Worm (Caenorhabditis elegans) whole organism, L1 larva: Measurements from ENCODE around the gene pfas-1.

ENCODE experiments used
- C34B4.2 ChIP-seq: sonication (generic microtip); optimal IDR thresholded peaks from 2 replicates; lab custom pipeline; 2017; ENCODE audit warnings: mild to moderate bottlenecking, missing genetic modification characterization, missing compliant biosample characterization
- blmp-1 ChIP-seq: fragments of 150-350 bp; optimal IDR thresholded peaks from 2 replicates; lab custom pipeline; 2014; ENCODE audit warnings: missing biosample characterization, missing genetic modification characterization
- ceh-82 ChIP-seq, 3 experiments: fragments of 150-350 bp in 1 of 3; sonication (generic microtip) in 2 of 3; optimal IDR thresholded peaks; 2 replicates each; lab custom pipeline; 2014 to 2017; ENCODE audit warnings: missing biosample characterization in 3 of 3, missing genetic modification characterization in 3 of 3
- dpl-1 ChIP-seq, 3 experiments: fragments of 150-350 bp in 2 of 3; sonication (generic microtip) in 1 of 3; optimal IDR thresholded peaks; 2 replicates each; lab custom pipeline; 2014 to 2017; ENCODE audit warnings: missing biosample characterization in 3 of 3, missing genetic modification characterization in 3 of 3, missing genetic modification reagents in 3 of 3
- dsc-1 ChIP-seq: sonication (generic microtip); optimal IDR thresholded peaks from 2 replicates; lab custom pipeline; 2016; ENCODE audit warnings: mild to moderate bottlenecking, missing genetic modification characterization, missing compliant biosample characterization
- efl-1 ChIP-seq, 4 experiments: fragments of 150-350 bp; optimal IDR thresholded peaks in 3 of 4; peaks in 1 of 4; 1 replicate in 1 of 4; 2 replicates in 3 of 4; lab custom pipeline; 2014; ENCODE audit warnings: missing biosample characterization in 2 of 4, missing genetic modification characterization in 2 of 4, missing genetic modification reagents in 2 of 4
- egl-13 ChIP-seq: sonication (generic microtip); optimal IDR thresholded peaks from 2 replicates; lab custom pipeline; 2016; ENCODE audit warnings: missing genotype, missing genetic modification reagents, missing genetic modification characterization, missing compliant biosample characterization
- egl-27 ChIP-seq, 2 experiments: fragments of 150-350 bp in 1 of 2; sonication (generic microtip); optimal IDR thresholded peaks; 3 replicates each; lab custom pipeline; 2017 to 2018; ENCODE audit warnings: missing biosample characterization in 2 of 2, missing genetic modification characterization in 2 of 2, missing genetic modification reagents in 2 of 2
- elt-2 ChIP-seq: sonication (generic microtip); optimal IDR thresholded peaks from 2 replicates; lab custom pipeline; 2016; ENCODE audit warnings: missing genetic modification characterization, mild to moderate bottlenecking, inconsistent platforms, missing compliant biosample characterization, missing genetic modification reagents
- ets-5 ChIP-seq: fragments of 200-800 bp; sonication (Bioruptor generic); IDR thresholded peaks from 2 replicates; pipeline ENCODE4 v1.3.6; 2022; ENCODE audit warnings: missing genetic modification characterization, missing compliant biosample characterization
- fkh-4 ChIP-seq: sonication (generic microtip); optimal IDR thresholded peaks from 2 replicates; lab custom pipeline; 2016; ENCODE audit warnings: missing compliant biosample characterization, missing genetic modification characterization, borderline replicate concordance
- fkh-8 ChIP-seq: sonication (generic microtip); optimal IDR thresholded peaks from 2 replicates; lab custom pipeline; 2016; ENCODE audit warnings: mild to moderate bottlenecking, missing genetic modification characterization, missing compliant biosample characterization
- fos-1 ChIP-seq: fragments of 150-350 bp; optimal IDR thresholded peaks from 2 replicates; lab custom pipeline; 2014; ENCODE audit warnings: missing biosample characterization, missing genetic modification characterization
- grh-1 ChIP-seq: fragments of 200-800 bp; sonication (Bioruptor generic); IDR thresholded peaks from 2 replicates; pipeline ENCODE4 v1.3.6; 2022; ENCODE audit warnings: missing genetic modification reagents, missing genetic modification characterization, missing compliant biosample characterization
- hlh-4 ChIP-seq: sonication (generic microtip); optimal IDR thresholded peaks from 2 replicates; lab custom pipeline; 2016; ENCODE audit warnings: mild to moderate bottlenecking, missing genetic modification characterization, missing compliant biosample characterization
- irx-1 ChIP-seq: sonication (generic microtip); optimal IDR thresholded peaks from 2 replicates; lab custom pipeline; 2016; ENCODE audit warnings: missing genetic modification characterization, missing compliant biosample characterization
- isw-1 ChIP-seq: fragments of 200-800 bp; sonication (Bioruptor generic); IDR thresholded peaks from 2 replicates; pipeline ENCODE4 v1.3.6; 2022; ENCODE audit warnings: missing genetic modification characterization, missing compliant biosample characterization
- lin-14 ChIP-seq: fragments of 200-800 bp; sonication (Bioruptor generic); optimal IDR thresholded peaks from 2 replicates; lab custom pipeline; 2018; ENCODE audit warnings: mild to moderate bottlenecking, missing genetic modification characterization, moderate library complexity, missing compliant biosample characterization
- lin-15B ChIP-seq: fragments of 150-350 bp; sonication (generic microtip); optimal IDR thresholded peaks from 3 replicates; lab custom pipeline; 2014; ENCODE audit warnings: missing biosample characterization, missing genetic modification characterization
- lin-39 ChIP-seq: fragments of 150-350 bp; optimal IDR thresholded peaks from 2 replicates; lab custom pipeline; 2014; ENCODE audit warnings: missing biosample characterization, missing genetic modification reagents, missing genetic modification characterization
- lsy-2 ChIP-seq, 2 experiments: fragments of 150-350 bp; optimal IDR thresholded peaks; 2 replicates each; lab custom pipeline; 2014; ENCODE audit warnings: missing biosample characterization in 2 of 2, missing genetic modification characterization in 2 of 2
- mdl-1 ChIP-seq, 2 experiments: fragments of 150-350 bp; optimal IDR thresholded peaks; 2 replicates each; lab custom pipeline; 2014 to 2017; ENCODE audit warnings: missing biosample characterization in 2 of 2, missing genetic modification characterization in 2 of 2, inconsistent platforms in 1 of 2
- mep-1 ChIP-seq: fragments of 150-350 bp; optimal IDR thresholded peaks from 2 replicates; lab custom pipeline; 2014; ENCODE audit warnings: missing biosample characterization, missing genetic modification characterization
- nhr-11 ChIP-seq: fragments of 150-350 bp; optimal IDR thresholded peaks from 2 replicates; lab custom pipeline; 2014; ENCODE audit warnings: missing biosample characterization, missing genetic modification characterization
- nhr-237 ChIP-seq: fragments of 150-350 bp; optimal IDR thresholded peaks from 2 replicates; lab custom pipeline; 2014; ENCODE audit warnings: missing biosample characterization, missing genetic modification characterization
- nhr-28 ChIP-seq: fragments of 150-350 bp; optimal IDR thresholded peaks from 2 replicates; lab custom pipeline; 2014; ENCODE audit warnings: missing biosample characterization, missing genetic modification characterization
- nhr-47 ChIP-seq: sonication (generic microtip); optimal IDR thresholded peaks from 2 replicates; lab custom pipeline; 2016; ENCODE audit warnings: mild to moderate bottlenecking, missing genetic modification characterization, moderate library complexity, missing compliant biosample characterization
- nhr-71 ChIP-seq: sonication (generic microtip); optimal IDR thresholded peaks from 2 replicates; lab custom pipeline; 2016; ENCODE audit warnings: mild to moderate bottlenecking, missing genetic modification characterization, moderate library complexity, missing compliant biosample characterization
- nhr-76 ChIP-seq: sonication (generic microtip); optimal IDR thresholded peaks from 2 replicates; lab custom pipeline; 2017; ENCODE audit warnings: missing biosample characterization, missing genetic modification characterization
- nhr-84 ChIP-seq: sonication (generic microtip); optimal IDR thresholded peaks from 2 replicates; lab custom pipeline; 2017; ENCODE audit warnings: missing biosample characterization, missing genetic modification characterization
- pax-3 ChIP-seq: fragments of 200-800 bp; sonication (Bioruptor generic); optimal IDR thresholded peaks from 2 replicates; lab custom pipeline; 2018; ENCODE audit warnings: mild to moderate bottlenecking, missing genetic modification characterization, moderate library complexity, missing compliant biosample characterization
- rnt-1 ChIP-seq: sonication (generic microtip); optimal IDR thresholded peaks from 2 replicates; lab custom pipeline; 2016; ENCODE audit warnings: mild to moderate bottlenecking, missing genetic modification characterization, moderate library complexity, missing compliant biosample characterization
- snpc-4 ChIP-seq: fragments of 150-350 bp; optimal IDR thresholded peaks from 2 replicates; lab custom pipeline; 2014; ENCODE audit warnings: missing biosample characterization, missing genetic modification characterization
- sptf-1 ChIP-seq: fragments of 150-350 bp; optimal IDR thresholded peaks from 2 replicates; lab custom pipeline; 2014; ENCODE audit warnings: missing biosample characterization, missing genetic modification characterization
- swsn-7 ChIP-seq: sonication (generic microtip); optimal IDR thresholded peaks from 2 replicates; lab custom pipeline; 2016; ENCODE audit warnings: missing genetic modification characterization, missing compliant biosample characterization
- tbx-2 ChIP-seq: sonication (generic microtip); optimal IDR thresholded peaks from 2 replicates; lab custom pipeline; 2016; ENCODE audit warnings: missing genetic modification characterization, missing compliant biosample characterization
- unc-86 ChIP-seq: sonication (generic microtip); optimal IDR thresholded peaks from 2 replicates; lab custom pipeline; 2016; ENCODE audit warnings: missing genetic modification characterization, missing compliant biosample characterization
- unc-98 ChIP-seq: fragments of 200-800 bp; sonication (Bioruptor generic); IDR thresholded peaks from 2 replicates; pipeline ENCODE4 v1.3.6; 2022; ENCODE audit warnings: missing genetic modification characterization, missing compliant biosample characterization
- zag-1 ChIP-seq: fragments of 150-350 bp; optimal IDR thresholded peaks from 2 replicates; lab custom pipeline; 2014; ENCODE audit warnings: missing biosample characterization, missing genetic modification characterization
- ztf-4 ChIP-seq: fragments of 150-350 bp; optimal IDR thresholded peaks from 2 replicates; lab custom pipeline; 2014; ENCODE audit warnings: missing biosample characterization, missing genetic modification characterization

pfas-1 gene

ce11 chrIII:4587177-4587576, 55.9 kb downstream of the pfas-1 start, which contains the start of the genes F35G12.7 and smc-4 (continued):
- TF ChIP-seq nhr-237 (tag; lab: Kevin White, UChicago) = no peak
- TF ChIP-seq mep-1 (tag; lab: Kevin White, UChicago) = peak; percentile 79
- peak; percentile 58 for TF ChIP-seq tbx-2 (tag; lab: Kevin White, UChicago)
- TF ChIP-seq isw-1 (GFP tag; lab: Robert Waterston, UW) = peak; percentile 51
- TF ChIP-seq nhr-71 (tag; lab: Kevin White, UChicago) = peak; percentile 73
- TF ChIP-seq snpc-4 (tag; lab: Kevin White, UChicago) = peak; percentile 9
- TF ChIP-seq blmp-1 (tag; lab: Kevin White, UChicago) = no peak
- TF ChIP-seq nhr-28 (tag; lab: Kevin White, UChicago) = no peak
- TF ChIP-seq nhr-11 (tag; lab: Kevin White, UChicago) = no peak
- TF ChIP-seq lin-15B (tag; lab: Kevin White, UChicago) = peak; percentile 35
- peak; percentile 33; the same call in 1 of the 2 replicates for TF ChIP-seq grh-1 (GFP tag; lab: Robert Waterston, UW)
- no peak for TF ChIP-seq pax-3 (tag; lab: Kevin White, UChicago)
- peak; percentile 46 for TF ChIP-seq irx-1 (tag; lab: Kevin White, UChicago)
- TF ChIP-seq nhr-84 (tag; lab: Kevin White, UChicago) = no peak
- TF ChIP-seq dsc-1 (tag; lab: Kevin White, UChicago) = peak; percentile 64
- no peak for TF ChIP-seq C34B4.2 (tag; lab: Kevin White, UChicago)
- TF ChIP-seq egl-27 (tag; optimal IDR thresholded peaks at IDR 0.05; lab: Kevin White, UChicago) = no peak
- TF ChIP-seq unc-86 (tag; lab: Kevin White, UChicago) = peak; percentile 6
- no peak for TF ChIP-seq zag-1
- no peak for TF ChIP-seq egl-13 (tag; lab: Kevin White, UChicago)
- TF ChIP-seq ceh-82 (tag; optimal IDR thresholded peaks at IDR 0.05; lab: Kevin White, UChicago) = peak in 2 of 3 experiments; percentile 35 to 47
- TF ChIP-seq lin-14 = no peak
- TF ChIP-seq mdl-1 (tag; optimal IDR thresholded peaks at IDR 0.05; lab: Kevin White, UChicago) = peak in 1 of 2 experiments; percentile 33
- peak; percentile 86 to 91 (median 91) for TF ChIP-seq dpl-1 (GFP tag; optimal IDR thresholded peaks at IDR 0.05; lab: Kevin White, UChicago)
- peak; percentile 69 for TF ChIP-seq rnt-1 (tag; lab: Kevin White, UChicago)
- TF ChIP-seq swsn-7 (tag; lab: Kevin White, UChicago) = peak; percentile 64
- no peak for TF ChIP-seq sptf-1 (tag; lab: Kevin White, UChicago)
- peak; percentile 15 for TF ChIP-seq lin-39 (tag; lab: Kevin White, UChicago)
- TF ChIP-seq hlh-4 (tag; lab: Kevin White, UChicago) = no peak
- TF ChIP-seq fkh-4 (tag; lab: Kevin White, UChicago) = no peak
- TF ChIP-seq fkh-8 (tag; lab: Kevin White, UChicago) = peak; percentile 26
- TF ChIP-seq unc-98 = no peak
- TF ChIP-seq ets-5 = no peak
- peak; percentile 72 for TF ChIP-seq nhr-47 (tag; lab: Kevin White, UChicago)
- no peak for TF ChIP-seq nhr-76 (tag; lab: Kevin White, UChicago)
- peak; percentile 91 to 96 for TF ChIP-seq lsy-2 (tag; optimal IDR thresholded peaks at IDR 0.05; lab: Kevin White, UChicago)
- peak; percentile 26 for TF ChIP-seq ztf-4 (tag; lab: Kevin White, UChicago)
- no peak for TF ChIP-seq fos-1

- TF ChIP-seq lsy-2 (tag; optimal IDR thresholded peaks at IDR 0.05; lab: Kevin White, UChicago) = peak in 1 of 2 experiments; percentile 6
- no peak for TF ChIP-seq C34B4.2 (tag; lab: Kevin White, UChicago)
- no peak for TF ChIP-seq elt-2
- no peak for TF ChIP-seq efl-1 (optimal IDR thresholded peaks at IDR 0.05; lab: Kevin White, UChicago)
- peak in 1 of 2 experiments; percentile 45 for TF ChIP-seq efl-1 (GFP tag; optimal IDR thresholded peaks at IDR 0.05 in 1 of 2; lab: Kevin White, UChicago)
Observed at ce11 chrIII:4584068-4584566, 59.0 kb downstream of the pfas-1 start, which contains the start of gene F35G12.5. F35G12.5 (plus strand) TSS chrIII:4584118.
